Worm (Caenorhabditis elegans): Measurements from ENCODE around the gene rpc-1.

rpc-1 gene

ce11 chrIV:7165723-7166122 is at the start of gene rpc-1:
rpc-1 (minus strand) TSS chrIV:7165748.
- TF ChIP-seq him-1 (tag; optimal IDR thresholded peaks at IDR 0.05) (no peak), W03F9.2 (tag; optimal IDR thresholded peaks at IDR 0.05) (no peak), dao-5 (tag; optimal IDR thresholded peaks at IDR 0.05) (no peak)

ce11 chrIV:7212769-7213168 is 47.2 kb upstream of the rpc-1 start:
- no peak for TF ChIP-seq W03F9.2 (tag; optimal IDR thresholded peaks at IDR 0.05)
- TF ChIP-seq dao-5 (tag; optimal IDR thresholded peaks at IDR 0.05), result no peak
- TF ChIP-seq him-1 (tag; optimal IDR thresholded peaks at IDR 0.05), result no peak

- TF ChIP-seq dao-5 (tag; optimal IDR thresholded peaks at IDR 0.05), result no peak
- no peak for TF ChIP-seq W03F9.2 (tag; optimal IDR thresholded peaks at IDR 0.05)
- no peak for TF ChIP-seq him-1 (tag; optimal IDR thresholded peaks at IDR 0.05)
These were observed 45.8 kb upstream of the rpc-1 start for ce11 chrIV:7211313-7211712.

ce11 chrIV:7208961-7209360 is 43.4 kb upstream of the rpc-1 start:
- TF ChIP-seq dao-5 (tag; optimal IDR thresholded peaks at IDR 0.05) (no peak), W03F9.2 (tag; optimal IDR thresholded peaks at IDR 0.05) (no peak), him-1 (tag; optimal IDR thresholded peaks at IDR 0.05) (no peak)

- TF ChIP-seq W03F9.2 (tag; optimal IDR thresholded peaks at IDR 0.05) (no peak), him-1 (tag; optimal IDR thresholded peaks at IDR 0.05) (no peak), dao-5 (tag; optimal IDR thresholded peaks at IDR 0.05) (no peak)
These were observed 40.4 kb upstream of the rpc-1 start, which contains the start of gene kcc-1 for ce11 chrIV:7205969-7206368. kcc-1 (plus strand) TSS chrIV:7206269.

- no peak for TF ChIP-seq dao-5 (tag; optimal IDR thresholded peaks at IDR 0.05)
- no peak for TF ChIP-seq him-1 (tag; optimal IDR thresholded peaks at IDR 0.05)
- no peak for TF ChIP-seq W03F9.2 (tag; optimal IDR thresholded peaks at IDR 0.05)
These were observed 38.1 kb upstream of the rpc-1 start, which contains the start of gene R13A1.3 for ce11 chrIV:7203696-7204095. R13A1.3 (plus strand) TSS chrIV:7203996.

- TF ChIP-seq him-1 (tag; optimal IDR thresholded peaks at IDR 0.05) (no peak), W03F9.2 (tag; optimal IDR thresholded peaks at IDR 0.05) (no peak), dao-5 (tag; optimal IDR thresholded peaks at IDR 0.05) (no peak)
These were observed 31.3 kb upstream of the rpc-1 start, which contains the start of gene unc-8 for ce11 chrIV:7196853-7197252. unc-8 (plus strand) TSS chrIV:7197153.

- TF ChIP-seq dao-5 (tag; optimal IDR thresholded peaks at IDR 0.05) (no peak), him-1 (tag; optimal IDR thresholded peaks at IDR 0.05) (no peak), W03F9.2 (tag; optimal IDR thresholded peaks at IDR 0.05) (no peak)
These were observed 30.2 kb upstream of the rpc-1 start, which contains the start of gene best-16 for ce11 chrIV:7195734-7196133. best-16 (minus strand) TSS chrIV:7195834.

- TF ChIP-seq W03F9.2 (tag; optimal IDR thresholded peaks at IDR 0.05) (no peak), him-1 (tag; optimal IDR thresholded peaks at IDR 0.05) (no peak), dao-5 (tag; optimal IDR thresholded peaks at IDR 0.05) (no peak)
These were observed 26.2 kb upstream of the rpc-1 start, which contains the start of gene R13A1.5 for ce11 chrIV:7191745-7192144. R13A1.5 (minus strand) TSS chrIV:7191845.

- TF ChIP-seq dao-5 (tag; optimal IDR thresholded peaks at IDR 0.05) (no peak), him-1 (tag; optimal IDR thresholded peaks at IDR 0.05) (no peak), W03F9.2 (tag; optimal IDR thresholded peaks at IDR 0.05) (no peak)
These were observed 24.9 kb upstream of the rpc-1 start for ce11 chrIV:7190409-7190808.

ce11 chrIV:7188528-7189422 is 23.2 kb upstream of the rpc-1 start, which contains the start of gene srlf-7:
srlf-7 (plus strand) TSS chrIV:7189287.
- peak; percentile 15 for TF ChIP-seq W03F9.2 (tag; optimal IDR thresholded peaks at IDR 0.05)
- TF ChIP-seq him-1 (tag; optimal IDR thresholded peaks at IDR 0.05), result no peak

ce11 chrIV:7188030-7188429 is 22.5 kb upstream of the rpc-1 start, which contains the start of gene C42D4.13:
C42D4.13 (minus strand) TSS chrIV:7188130.
- no peak for TF ChIP-seq dao-5 (tag; optimal IDR thresholded peaks at IDR 0.05)
- no peak for TF ChIP-seq W03F9.2 (tag; optimal IDR thresholded peaks at IDR 0.05)
- TF ChIP-seq him-1 (tag; optimal IDR thresholded peaks at IDR 0.05), result no peak

- TF ChIP-seq W03F9.2 (tag; optimal IDR thresholded peaks at IDR 0.05) (no peak), dao-5 (tag; optimal IDR thresholded peaks at IDR 0.05) (no peak), him-1 (tag; optimal IDR thresholded peaks at IDR 0.05) (no peak)
These were observed 21.2 kb upstream of the rpc-1 start, which contains the start of gene str-249 for ce11 chrIV:7186756-7187155. str-249 (minus strand) TSS chrIV:7186856.

- TF ChIP-seq dao-5 (tag; optimal IDR thresholded peaks at IDR 0.05), result no peak
- TF ChIP-seq him-1 (tag; optimal IDR thresholded peaks at IDR 0.05), result no peak
- TF ChIP-seq W03F9.2 (tag; optimal IDR thresholded peaks at IDR 0.05), result no peak
These were observed 19.0 kb upstream of the rpc-1 start, which contains the start of gene clec-179 for ce11 chrIV:7184597-7184996. clec-179 (minus strand) TSS chrIV:7184697.
